Worm (Caenorhabditis elegans) whole organism, mixed stage, embryonic: Measurements from ENCODE around the gene taf-13.

Experiments used
- M03D4.4 ChIP-seq: sonication (generic microtip); optimal IDR thresholded peaks from 2 replicates; lab custom pipeline; 2017; ENCODE audit warnings: mild to moderate bottlenecking, missing genetic modification characterization, missing compliant biosample characterization
- elt-1 ChIP-seq: sonication (generic microtip); optimal IDR thresholded peaks from 2 replicates; lab custom pipeline; 2017; ENCODE audit warnings: missing genetic modification characterization, mild to moderate bottlenecking, missing compliant biosample characterization, antibody characterized with exemption, moderate library complexity, borderline replicate concordance; ENCODE audit not compliant: insufficient read depth
- elt-3 ChIP-seq: fragments of 150-350 bp; optimal IDR thresholded peaks from 2 replicates; lab custom pipeline; 2014; ENCODE audit warnings: missing biosample characterization, missing genetic modification characterization
- lin-13 ChIP-seq: fragments of 150-350 bp; optimal IDR thresholded peaks from 2 replicates; lab custom pipeline; 2014; ENCODE audit warnings: missing biosample characterization, missing genetic modification characterization
- lsy-2 ChIP-seq: fragments of 150-350 bp; optimal IDR thresholded peaks from 2 replicates; lab custom pipeline; 2014; ENCODE audit warnings: missing biosample characterization, missing genetic modification characterization
- nhr-12 ChIP-seq: fragments of 150-350 bp; optimal IDR thresholded peaks from 2 replicates; lab custom pipeline; 2014; ENCODE audit warnings: missing biosample characterization, missing genetic modification characterization
- nhr-237 ChIP-seq: fragments of 150-350 bp; optimal IDR thresholded peaks from 2 replicates; lab custom pipeline; 2014; ENCODE audit warnings: missing biosample characterization, missing genetic modification characterization
- unc-62 ChIP-seq: fragments of 150-350 bp; optimal IDR thresholded peaks from 2 replicates; lab custom pipeline; 2014; ENCODE audit warnings: missing biosample characterization, missing genetic modification reagents, missing genetic modification characterization
- ztf-11 ChIP-seq: fragments of 150-350 bp; optimal IDR thresholded peaks from 2 replicates; lab custom pipeline; 2014; ENCODE audit warnings: missing biosample characterization, missing genetic modification characterization

DNA sequence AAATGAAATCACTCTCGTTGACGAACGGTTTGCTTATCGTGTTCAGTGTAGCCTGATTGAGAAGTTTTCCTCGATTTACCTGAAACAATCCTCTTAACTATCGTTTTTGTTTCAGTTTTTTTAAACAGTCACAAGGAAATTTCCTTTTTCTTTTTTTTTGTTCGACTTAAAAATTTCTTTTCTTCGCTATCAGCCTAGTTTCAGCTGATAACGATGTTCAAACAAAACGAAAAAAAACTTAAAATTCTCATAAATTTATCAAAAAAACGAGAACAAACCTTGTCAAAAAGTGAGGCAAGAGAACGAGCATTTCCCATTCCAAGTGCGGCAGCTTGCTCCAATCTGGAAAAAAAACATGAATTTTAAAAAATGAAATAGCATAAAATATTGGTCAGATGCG, 48.1 kb upstream of the taf-13 start:
- TF ChIP-seq lin-13 (tag; lab: Kevin White, UChicago) (no peak), ztf-11 (tag; lab: Kevin White, UChicago) (no peak), nhr-237 (tag; lab: Kevin White, UChicago) (no peak), nhr-12 (tag; lab: Kevin White, UChicago) (no peak), elt-3 (tag; lab: Kevin White, UChicago) (no peak), elt-1 (tag; lab: Kevin White, UChicago) (no peak), M03D4.4 (tag; lab: Kevin White, UChicago) (no peak), lsy-2 (tag; lab: Kevin White, UChicago) (no peak), unc-62 (GFP tag; lab: Kevin White, UChicago) (no peak)
